Worm (Caenorhabditis elegans): ENCODE measurements around the gene nmur-3.

nmur-3 gene

ce11 chrX:4462390-4462789 lies 3.9 kb upstream of the nmur-3 start, which contains the start of gene atg-16.1:
TSS of gene atg-16.1 (minus strand) at chrX:4462465.
- no peak for TF ChIP-seq unc-62 (GFP tag; optimal IDR thresholded peaks at IDR 0.05)
- no peak for TF ChIP-seq isw-1 (GFP tag; IDR thresholded peaks at IDR 0.05)
- TF ChIP-seq lin-35 (GFP tag; optimal IDR thresholded peaks at IDR 0.05): peak; percentile 43 to 67
- TF ChIP-seq pqm-1 (tag; optimal IDR thresholded peaks at IDR 0.05): no peak
- TF ChIP-seq efl-1 (optimal IDR thresholded peaks at IDR 0.05): peak; percentile 32 to 45
- peak; percentile 25 to 94 for TF ChIP-seq efl-1 (GFP tag; optimal IDR thresholded peaks at IDR 0.05 in 1 of 2)
- no peak for TF ChIP-seq efl-3 (GFP tag; optimal IDR thresholded peaks at IDR 0.05)
- no peak for TF ChIP-seq unc-30 (tag; optimal IDR thresholded peaks at IDR 0.05)
- no peak for TF ChIP-seq hlh-4 (tag; optimal IDR thresholded peaks at IDR 0.05)
- no peak for TF ChIP-seq nhr-84 (tag; optimal IDR thresholded peaks at IDR 0.05)
- TF ChIP-seq hlh-17 (GFP tag; optimal IDR thresholded peaks at IDR 0.05; ENCODE audit: borderline replicate concordance): no peak
- no peak for TF ChIP-seq fos-1 (tag; optimal IDR thresholded peaks at IDR 0.05)
- no peak for TF ChIP-seq C04F5.9 (tag; optimal IDR thresholded peaks at IDR 0.05)
- no peak for TF ChIP-seq ztf-11 (tag; optimal IDR thresholded peaks at IDR 0.05)
- TF ChIP-seq elt-2 (tag; optimal IDR thresholded peaks at IDR 0.05): no peak
- peak; percentile 73 for TF ChIP-seq skn-1 (tag; optimal IDR thresholded peaks at IDR 0.05)
- no peak for TF ChIP-seq aha-1 (tag; optimal IDR thresholded peaks at IDR 0.05)
- TF ChIP-seq mep-1 (tag; optimal IDR thresholded peaks at IDR 0.05): peak; percentile 87
- TF ChIP-seq nhr-20 (tag; optimal IDR thresholded peaks at IDR 0.05): peak; percentile 70
- TF ChIP-seq F16B12.6 (tag; optimal IDR thresholded peaks at IDR 0.05): peak; percentile 34
- peak; percentile 25 for TF ChIP-seq rnt-1 (tag; optimal IDR thresholded peaks at IDR 0.05)
- TF ChIP-seq ceh-8 (GFP tag; optimal IDR thresholded peaks at IDR 0.05): no peak
- TF ChIP-seq C34B4.2 (tag; optimal IDR thresholded peaks at IDR 0.05): no peak
- TF ChIP-seq lsy-2 (tag; optimal IDR thresholded peaks at IDR 0.05): peak; percentile 45 to 71
- TF ChIP-seq alr-1 (tag; optimal IDR thresholded peaks at IDR 0.05; ENCODE audit: borderline replicate concordance): no peak
- peak; percentile 2 for TF ChIP-seq jun-1 (tag; optimal IDR thresholded peaks at IDR 0.05)
- TF ChIP-seq dpl-1 (GFP tag; optimal IDR thresholded peaks at IDR 0.05): peak; percentile 8 to 63 (median 34)
- TF ChIP-seq irx-1 (tag; optimal IDR thresholded peaks at IDR 0.05): no peak
- TF ChIP-seq unc-86 (tag; optimal IDR thresholded peaks at IDR 0.05): no peak
- peak; percentile 56 for TF ChIP-seq dsc-1 (tag; optimal IDR thresholded peaks at IDR 0.05)
- TF ChIP-seq pax-3 (tag; optimal IDR thresholded peaks at IDR 0.05): no peak
- peak in 1 of 2 experiments; percentile 57 for TF ChIP-seq mdl-1 (tag; optimal IDR thresholded peaks at IDR 0.05)
- TF ChIP-seq ets-5 (GFP tag; IDR thresholded peaks at IDR 0.05): no peak
- TF ChIP-seq hpl-2 (GFP tag; optimal IDR thresholded peaks at IDR 0.05): no peak
- peak; percentile 60 for TF ChIP-seq blmp-1 (tag; optimal IDR thresholded peaks at IDR 0.05)
- TF ChIP-seq mab-9 (GFP tag; IDR thresholded peaks at IDR 0.05): no peak
- peak; percentile 21; the same call in 1 of the 2 replicates for TF ChIP-seq nhr-19 (GFP tag; conservative IDR thresholded peaks at IDR 0.05)
- TF ChIP-seq snu-23 (GFP tag; optimal IDR thresholded peaks at IDR 0.05): peak; percentile 73
- no peak for TF ChIP-seq lin-39 (tag; optimal IDR thresholded peaks at IDR 0.05)
- peak; percentile 67 for TF ChIP-seq swsn-7 (tag; optimal IDR thresholded peaks at IDR 0.05)
- TF ChIP-seq nhr-71 (tag; optimal IDR thresholded peaks at IDR 0.05): peak; percentile 73
- TF ChIP-seq unc-98 (GFP tag; IDR thresholded peaks at IDR 0.05): no peak
- TF ChIP-seq tbx-2 (tag; optimal IDR thresholded peaks at IDR 0.05): peak; percentile 47
- no peak for TF ChIP-seq sptf-1 (tag; optimal IDR thresholded peaks at IDR 0.05)
- peak; percentile 81 for TF ChIP-seq xbp-1 (tag; optimal IDR thresholded peaks at IDR 0.05)
- TF ChIP-seq ceh-88 (GFP tag; IDR thresholded peaks at IDR 0.05): no peak
- TF ChIP-seq elt-3 (tag; optimal IDR thresholded peaks at IDR 0.05): peak in 1 of 6 experiments; percentile 35
- peak; percentile 37 for TF ChIP-seq nhr-77 (tag; optimal IDR thresholded peaks at IDR 0.05)
- TF ChIP-seq tlp-1 (tag; optimal IDR thresholded peaks at IDR 0.05): no peak
- TF ChIP-seq nhr-47 (tag; optimal IDR thresholded peaks at IDR 0.05): peak; percentile 66
- no peak for TF ChIP-seq nhr-28 (tag; optimal IDR thresholded peaks at IDR 0.05)
- peak in 2 of 3 experiments; percentile 21 to 52 for TF ChIP-seq ceh-82 (tag; optimal IDR thresholded peaks at IDR 0.05)
- TF ChIP-seq pag-3 (tag; optimal IDR thresholded peaks at IDR 0.05; ENCODE audit: borderline replicate concordance, insufficient read depth): no peak
